Worm (Caenorhabditis elegans) whole organism, L1 larva: ENCODE measurements around the gene irld-63.

ENCODE experiments used
- C04F5.9 ChIP-seq: sonication (generic microtip); optimal IDR thresholded peaks from 2 replicates; lab custom pipeline; 2016; ENCODE audit warnings: missing genetic modification characterization, missing compliant biosample characterization
- C16A3.4 ChIP-seq: fragments of 150-350 bp; optimal IDR thresholded peaks from 2 replicates; lab custom pipeline; 2014; ENCODE audit warnings: missing biosample characterization, missing genetic modification characterization
- aha-1 ChIP-seq: fragments of 150-350 bp; optimal IDR thresholded peaks from 2 replicates; lab custom pipeline; 2014; ENCODE audit warnings: missing biosample characterization, missing genetic modification characterization
- blmp-1 ChIP-seq: fragments of 150-350 bp; optimal IDR thresholded peaks from 2 replicates; lab custom pipeline; 2014; ENCODE audit warnings: missing biosample characterization, missing genetic modification characterization
- ceh-63 ChIP-seq: fragments of 200-800 bp; sonication (Bioruptor generic); optimal IDR thresholded peaks from 2 replicates; lab custom pipeline; 2018; ENCODE audit warnings: mild to moderate bottlenecking, missing genetic modification characterization, missing compliant biosample characterization
- ceh-8 ChIP-seq: fragments of 200-800 bp; sonication (Bioruptor generic); optimal IDR thresholded peaks from 2 replicates; lab custom pipeline; 2018; ENCODE audit warnings: mild to moderate bottlenecking, missing genetic modification characterization, moderate library complexity, missing compliant biosample characterization
- ceh-82 ChIP-seq, 3 experiments: fragments of 150-350 bp in 1 of 3; sonication (generic microtip) in 2 of 3; optimal IDR thresholded peaks; 2 replicates each; lab custom pipeline; 2014 to 2017; ENCODE audit warnings: missing biosample characterization in 3 of 3, missing genetic modification characterization in 3 of 3
- ceh-90 ChIP-seq: sonication (generic microtip); optimal IDR thresholded peaks from 2 replicates; lab custom pipeline; 2016; ENCODE audit warnings: missing genetic modification characterization, missing compliant biosample characterization
- ces-1 ChIP-seq: fragments of 150-350 bp; optimal IDR thresholded peaks from 2 replicates; lab custom pipeline; 2014; ENCODE audit warnings: missing biosample characterization, missing genetic modification reagents, missing genetic modification characterization
- efl-1 ChIP-seq, 4 experiments: fragments of 150-350 bp; optimal IDR thresholded peaks in 3 of 4; peaks in 1 of 4; 1 replicate in 1 of 4; 2 replicates in 3 of 4; lab custom pipeline; 2014; ENCODE audit warnings: missing biosample characterization in 2 of 4, missing genetic modification characterization in 2 of 4, missing genetic modification reagents in 2 of 4
- ets-5 ChIP-seq: fragments of 200-800 bp; sonication (Bioruptor generic); IDR thresholded peaks from 2 replicates; pipeline ENCODE4 v1.3.6; 2022; ENCODE audit warnings: missing genetic modification characterization, missing compliant biosample characterization
- fkh-10 ChIP-seq: sonication (generic microtip); optimal IDR thresholded peaks from 2 replicates; lab custom pipeline; 2017; ENCODE audit warnings: missing biosample characterization, missing genetic modification reagents, missing genetic modification characterization
- fkh-8 ChIP-seq: sonication (generic microtip); optimal IDR thresholded peaks from 2 replicates; lab custom pipeline; 2016; ENCODE audit warnings: mild to moderate bottlenecking, missing genetic modification characterization, missing compliant biosample characterization
- hlh-17 ChIP-seq: fragments of 200-800 bp; sonication (Bioruptor generic); optimal IDR thresholded peaks from 2 replicates; lab custom pipeline; 2018; ENCODE audit warnings: missing genetic modification characterization, mild to moderate bottlenecking, missing compliant biosample characterization, moderate library complexity, borderline replicate concordance
- isw-1 ChIP-seq: fragments of 200-800 bp; sonication (Bioruptor generic); IDR thresholded peaks from 2 replicates; pipeline ENCODE4 v1.3.6; 2022; ENCODE audit warnings: missing genetic modification characterization, missing compliant biosample characterization
- lin-14 ChIP-seq: fragments of 200-800 bp; sonication (Bioruptor generic); optimal IDR thresholded peaks from 2 replicates; lab custom pipeline; 2018; ENCODE audit warnings: mild to moderate bottlenecking, missing genetic modification characterization, moderate library complexity, missing compliant biosample characterization
- lin-15B ChIP-seq: fragments of 150-350 bp; sonication (generic microtip); optimal IDR thresholded peaks from 3 replicates; lab custom pipeline; 2014; ENCODE audit warnings: missing biosample characterization, missing genetic modification characterization
- lin-35 ChIP-seq, 2 experiments: fragments of 150-350 bp; optimal IDR thresholded peaks; 2 replicates each; lab custom pipeline; 2014; ENCODE audit warnings: missing biosample characterization in 2 of 2, missing genetic modification characterization in 2 of 2, missing genetic modification reagents in 2 of 2
- lir-3 ChIP-seq: sonication (generic microtip); optimal IDR thresholded peaks from 2 replicates; lab custom pipeline; 2016; ENCODE audit warnings: mild to moderate bottlenecking, missing genetic modification characterization, moderate library complexity, missing compliant biosample characterization; ENCODE audit not compliant: poor library complexity
- lsy-2 ChIP-seq, 2 experiments: fragments of 150-350 bp; optimal IDR thresholded peaks; 2 replicates each; lab custom pipeline; 2014; ENCODE audit warnings: missing biosample characterization in 2 of 2, missing genetic modification characterization in 2 of 2
- mab-9 ChIP-seq: fragments of 200-800 bp; sonication (Bioruptor generic); IDR thresholded peaks from 2 replicates; pipeline ENCODE4 v1.3.6; 2022; ENCODE audit warnings: missing genetic modification reagents, missing genetic modification characterization, missing compliant biosample characterization
- mdl-1 ChIP-seq, 2 experiments: fragments of 150-350 bp; optimal IDR thresholded peaks; 2 replicates each; lab custom pipeline; 2014 to 2017; ENCODE audit warnings: missing biosample characterization in 2 of 2, missing genetic modification characterization in 2 of 2, inconsistent platforms in 1 of 2
- mep-1 ChIP-seq: fragments of 150-350 bp; optimal IDR thresholded peaks from 2 replicates; lab custom pipeline; 2014; ENCODE audit warnings: missing biosample characterization, missing genetic modification characterization
- nhr-11 ChIP-seq: fragments of 150-350 bp; optimal IDR thresholded peaks from 2 replicates; lab custom pipeline; 2014; ENCODE audit warnings: missing biosample characterization, missing genetic modification characterization
- nhr-19 ChIP-seq: fragments of 200-800 bp; sonication (Bioruptor generic); conservative IDR thresholded peaks from 2 replicates; pipeline ENCODE4 v1.3.6; 2022; ENCODE audit warnings: missing genetic modification characterization, missing compliant biosample characterization
- nhr-20 ChIP-seq: sonication (generic microtip); optimal IDR thresholded peaks from 2 replicates; lab custom pipeline; 2016; ENCODE audit warnings: mild to moderate bottlenecking, missing genetic modification characterization, missing compliant biosample characterization
- nhr-47 ChIP-seq: sonication (generic microtip); optimal IDR thresholded peaks from 2 replicates; lab custom pipeline; 2016; ENCODE audit warnings: mild to moderate bottlenecking, missing genetic modification characterization, moderate library complexity, missing compliant biosample characterization
- nhr-71 ChIP-seq: sonication (generic microtip); optimal IDR thresholded peaks from 2 replicates; lab custom pipeline; 2016; ENCODE audit warnings: mild to moderate bottlenecking, missing genetic modification characterization, moderate library complexity, missing compliant biosample characterization
- nhr-76 ChIP-seq: sonication (generic microtip); optimal IDR thresholded peaks from 2 replicates; lab custom pipeline; 2017; ENCODE audit warnings: missing biosample characterization, missing genetic modification characterization
- nhr-77 ChIP-seq: fragments of 150-350 bp; optimal IDR thresholded peaks from 2 replicates; lab custom pipeline; 2014; ENCODE audit warnings: missing biosample characterization, missing genetic modification characterization
- pag-3 ChIP-seq: sonication (generic microtip); optimal IDR thresholded peaks from 2 replicates; lab custom pipeline; 2017; ENCODE audit warnings: missing genetic modification characterization, mild to moderate bottlenecking, missing compliant biosample characterization, antibody characterized with exemption, borderline replicate concordance; ENCODE audit not compliant: insufficient read depth
- snpc-4 ChIP-seq: fragments of 150-350 bp; optimal IDR thresholded peaks from 2 replicates; lab custom pipeline; 2014; ENCODE audit warnings: missing biosample characterization, missing genetic modification characterization
- sptf-1 ChIP-seq: fragments of 150-350 bp; optimal IDR thresholded peaks from 2 replicates; lab custom pipeline; 2014; ENCODE audit warnings: missing biosample characterization, missing genetic modification characterization
- swsn-7 ChIP-seq: sonication (generic microtip); optimal IDR thresholded peaks from 2 replicates; lab custom pipeline; 2016; ENCODE audit warnings: missing genetic modification characterization, missing compliant biosample characterization
- tbx-2 ChIP-seq: sonication (generic microtip); optimal IDR thresholded peaks from 2 replicates; lab custom pipeline; 2016; ENCODE audit warnings: missing genetic modification characterization, missing compliant biosample characterization
- unc-86 ChIP-seq: sonication (generic microtip); optimal IDR thresholded peaks from 2 replicates; lab custom pipeline; 2016; ENCODE audit warnings: missing genetic modification characterization, missing compliant biosample characterization
- vab-15 ChIP-seq: sonication (generic microtip); optimal IDR thresholded peaks from 2 replicates; lab custom pipeline; 2017; ENCODE audit warnings: missing genotype, mild to moderate bottlenecking, missing genetic modification characterization, missing compliant biosample characterization
- zag-1 ChIP-seq: fragments of 150-350 bp; optimal IDR thresholded peaks from 2 replicates; lab custom pipeline; 2014; ENCODE audit warnings: missing biosample characterization, missing genetic modification characterization
- ztf-11 ChIP-seq, 2 experiments: sonication (generic microtip); optimal IDR thresholded peaks; 2 replicates each; lab custom pipeline; 2016 to 2017; ENCODE audit warnings: missing genetic modification characterization in 2 of 2, missing biosample characterization in 1 of 2, missing compliant biosample characterization in 1 of 2
- ztf-4 ChIP-seq: fragments of 150-350 bp; optimal IDR thresholded peaks from 2 replicates; lab custom pipeline; 2014; ENCODE audit warnings: missing biosample characterization, missing genetic modification characterization

Gene irld-63

ce11 chrII:2952629-2953028 lies 22.1 kb downstream of the irld-63 start, which contains the start of gene irld-51:
Gene irld-51 (minus strand): TSS chrII:2952729.
- TF ChIP-seq nhr-47 (tag; lab: Kevin White, UChicago) (no peak), mep-1 (tag; lab: Kevin White, UChicago) (no peak), hlh-17 (GFP tag; lab: Kevin White, UChicago) (no peak), nhr-77 (tag; lab: Kevin White, UChicago) (no peak), ztf-11 (tag; optimal IDR thresholded peaks at IDR 0.05; lab: Kevin White, UChicago) (no peak), snpc-4 (tag; lab: Kevin White, UChicago) (no peak), nhr-20 (no peak), nhr-19 (no peak), blmp-1 (tag; lab: Kevin White, UChicago) (no peak)

ce11 chrII:2955656-2956115 lies 25.2 kb downstream of the irld-63 start, which contains the start of gene irld-48:
Gene irld-48 (plus strand): TSS chrII:2956065.
- no peak for TF ChIP-seq pag-3 (tag; lab: Kevin White, UChicago)
- TF ChIP-seq nhr-20: no peak
- no peak for TF ChIP-seq nhr-19
- TF ChIP-seq ztf-4 (tag; lab: Kevin White, UChicago): no peak
- TF ChIP-seq vab-15 (tag; lab: Kevin White, UChicago): no peak
- TF ChIP-seq ceh-90: no peak

- TF ChIP-seq ceh-90: no peak
- TF ChIP-seq swsn-7 (tag; lab: Kevin White, UChicago): no peak
- TF ChIP-seq zag-1: no peak
- no peak for TF ChIP-seq C16A3.4
- TF ChIP-seq nhr-76 (tag; lab: Kevin White, UChicago): no peak
- no peak for TF ChIP-seq ets-5 (GFP tag; lab: Robert Waterston, UW)
- TF ChIP-seq ceh-8 (GFP tag; lab: Kevin White, UChicago): no peak
- TF ChIP-seq ceh-63 (GFP tag; lab: Kevin White, UChicago): no peak
- TF ChIP-seq aha-1: no peak
- no peak for TF ChIP-seq lir-3 (tag; lab: Kevin White, UChicago)
- no peak for TF ChIP-seq nhr-11 (tag; lab: Kevin White, UChicago)
- no peak for TF ChIP-seq ztf-11 (tag; optimal IDR thresholded peaks at IDR 0.05; lab: Kevin White, UChicago)
- TF ChIP-seq nhr-71: no peak
- no peak for TF ChIP-seq efl-1 (optimal IDR thresholded peaks at IDR 0.05; lab: Kevin White, UChicago)
- TF ChIP-seq efl-1 (GFP tag; optimal IDR thresholded peaks at IDR 0.05 in 1 of 2; lab: Kevin White, UChicago): no peak
- no peak for TF ChIP-seq nhr-77 (tag; lab: Kevin White, UChicago)
Observed at ce11 chrII:2958308-2958707, 27.8 kb downstream of the irld-63 start, which contains the start of gene srw-60. Gene srw-60 (plus strand): TSS chrII:2958608.

ce11 chrII:2962531-2963164 lies 32.1 kb downstream of the irld-63 start:
- TF ChIP-seq pag-3 (tag; lab: Kevin White, UChicago): no peak
- TF ChIP-seq lin-35 (GFP tag; optimal IDR thresholded peaks at IDR 0.05; lab: Kevin White, UChicago): peak in 1 of 2 experiments; percentile 31
- peak; percentile 93 for TF ChIP-seq lin-14
- peak; percentile 53 for TF ChIP-seq swsn-7 (tag; lab: Kevin White, UChicago)
- TF ChIP-seq isw-1 (GFP tag; lab: Robert Waterston, UW): peak; percentile 40; the same call in 1 of the 2 replicates
- TF ChIP-seq ceh-82 (tag; optimal IDR thresholded peaks at IDR 0.05; lab: Kevin White, UChicago): peak; percentile 3 to 66 (median 16)
- peak; percentile 38 for TF ChIP-seq tbx-2
- peak; percentile 51 to 63 for TF ChIP-seq mdl-1 (tag; optimal IDR thresholded peaks at IDR 0.05; lab: Kevin White, UChicago)
- TF ChIP-seq ces-1 (GFP tag; lab: Kevin White, UChicago): peak; percentile 6
- no peak for TF ChIP-seq nhr-77 (tag; lab: Kevin White, UChicago)
- peak; percentile 32 to 38 for TF ChIP-seq efl-1 (optimal IDR thresholded peaks at IDR 0.05; lab: Kevin White, UChicago)
- no peak for TF ChIP-seq efl-1 (GFP tag; optimal IDR thresholded peaks at IDR 0.05 in 1 of 2; lab: Kevin White, UChicago)
- TF ChIP-seq ceh-8 (GFP tag; lab: Kevin White, UChicago): peak; percentile 36
- TF ChIP-seq mab-9 (GFP tag; lab: Robert Waterston, UW): 0 out of 2 replicates have a peak, but pooled peaks have one; percentile 32
- peak in 1 of 2 experiments; percentile 28 for TF ChIP-seq lsy-2 (tag; optimal IDR thresholded peaks at IDR 0.05; lab: Kevin White, UChicago)
- TF ChIP-seq nhr-20: peak; percentile 71
- TF ChIP-seq fkh-8 (tag; lab: Kevin White, UChicago): peak; percentile 29
- no peak for TF ChIP-seq sptf-1 (tag; lab: Kevin White, UChicago)
- TF ChIP-seq C04F5.9 (tag; lab: Kevin White, UChicago): no peak
- peak; percentile 69 for TF ChIP-seq unc-86
- peak; percentile 85 for TF ChIP-seq fkh-10 (GFP tag; lab: Kevin White, UChicago)
- no peak for TF ChIP-seq lin-15B (tag; lab: Kevin White, UChicago)
